Worm (Caenorhabditis elegans) whole organism, L2 larva: ENCODE results near the gene M03F4.4.

Experiments
- ama-1 ChIP-seq: fragments of 150-350 bp; optimal IDR thresholded peaks from 2 replicates; lab custom pipeline; 2018; ENCODE audit warnings: inconsistent platforms
- ceh-16 ChIP-seq: fragments of 150-350 bp; optimal IDR thresholded peaks from 2 replicates; lab custom pipeline; 2014; ENCODE audit warnings: missing biosample characterization, missing genetic modification characterization
- elt-3 ChIP-seq: sonication (generic microtip); optimal IDR thresholded peaks from 2 replicates; lab custom pipeline; 2017; ENCODE audit warnings: missing biosample characterization, missing genetic modification characterization
- gmeb-1 ChIP-seq: fragments of 150-350 bp; optimal IDR thresholded peaks from 2 replicates; lab custom pipeline; 2014; ENCODE audit warnings: missing biosample characterization, missing genetic modification characterization
- lin-11 ChIP-seq: fragments of 150-350 bp; sonication (generic microtip); optimal IDR thresholded peaks from 2 replicates; lab custom pipeline; 2014; ENCODE audit warnings: missing biosample characterization, missing genetic modification characterization, inconsistent platforms, mixed read lengths
- lin-13 ChIP-seq: fragments of 150-350 bp; optimal IDR thresholded peaks from 2 replicates; lab custom pipeline; 2014; ENCODE audit warnings: missing biosample characterization, missing genetic modification reagents, missing genetic modification characterization
- lin-39 ChIP-seq: fragments of 150-350 bp; optimal IDR thresholded peaks from 2 replicates; lab custom pipeline; 2014; ENCODE audit warnings: missing biosample characterization, missing genetic modification reagents, missing genetic modification characterization
- lsy-2 ChIP-seq, 2 experiments: fragments of 150-350 bp in 1 of 2; sonication (generic microtip) in 1 of 2; optimal IDR thresholded peaks; 2 replicates each; lab custom pipeline; 2014 to 2017; ENCODE audit warnings: missing biosample characterization in 2 of 2, missing genetic modification characterization in 2 of 2
- mdl-1 ChIP-seq, 2 experiments: fragments of 150-350 bp in 1 of 2; sonication (generic microtip) in 1 of 2; optimal IDR thresholded peaks; 2 replicates each; lab custom pipeline; 2017; ENCODE audit warnings: missing biosample characterization in 2 of 2, missing genetic modification characterization in 2 of 2
- nhr-11 ChIP-seq: fragments of 150-350 bp; optimal IDR thresholded peaks from 2 replicates; lab custom pipeline; 2014; ENCODE audit warnings: missing biosample characterization, missing genetic modification characterization
- nhr-12 ChIP-seq: fragments of 150-350 bp; optimal IDR thresholded peaks from 2 replicates; lab custom pipeline; 2014; ENCODE audit warnings: missing biosample characterization, missing genetic modification characterization
- snpc-4 ChIP-seq: fragments of 150-350 bp; optimal IDR thresholded peaks from 2 replicates; lab custom pipeline; 2014; ENCODE audit warnings: missing biosample characterization, missing genetic modification characterization
- unc-62 ChIP-seq: fragments of 150-350 bp; optimal IDR thresholded peaks from 2 replicates; lab custom pipeline; 2014; ENCODE audit warnings: missing biosample characterization, missing genetic modification reagents, missing genetic modification characterization
- ztf-11 ChIP-seq: sonication (generic microtip); optimal IDR thresholded peaks from 2 replicates; lab custom pipeline; 2017; ENCODE audit warnings: missing biosample characterization, missing genetic modification characterization

DNA sequence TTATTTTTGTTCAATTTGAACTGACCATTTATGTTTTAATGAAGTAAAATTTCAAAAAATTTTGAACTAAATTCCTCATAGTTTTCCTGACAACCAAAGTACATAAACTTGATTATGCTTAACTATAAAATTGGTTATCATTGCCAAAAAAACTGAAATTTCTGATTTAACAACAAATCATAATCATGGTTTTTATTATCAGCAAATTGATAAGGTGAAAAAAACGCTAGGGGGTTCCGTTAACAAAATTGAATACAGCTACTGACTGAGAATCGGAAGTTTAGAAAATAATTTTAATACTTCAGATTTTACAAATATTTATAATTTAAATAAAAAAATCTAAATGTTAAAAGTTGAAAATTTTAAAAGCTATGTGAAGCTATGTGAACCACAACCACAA, 49.8 kb upstream of the M03F4.4 start:
- TF ChIP-seq snpc-4 (tag; lab: Kevin White, UChicago) (no peak), gmeb-1 (tag; lab: Kevin White, UChicago) (no peak), lin-13 (GFP tag; lab: Kevin White, UChicago) (no peak), ama-1 (no peak), mdl-1 (tag; optimal IDR thresholded peaks at IDR 0.05; lab: Kevin White, UChicago) (no peak), ceh-16 (tag; lab: Kevin White, UChicago) (no peak), lin-11 (tag; lab: Kevin White, UChicago) (no peak), nhr-12 (tag; lab: Kevin White, UChicago) (no peak), lsy-2 (tag; optimal IDR thresholded peaks at IDR 0.05; lab: Kevin White, UChicago) (no peak), unc-62 (no peak), nhr-11 (tag; lab: Kevin White, UChicago) (no peak), lin-39 (no peak), ztf-11 (no peak), elt-3 (tag; lab: Kevin White, UChicago) (no peak)
